Fruit fly (Drosophila melanogaster): ENCODE data around the gene BG642163.

Gene BG642163

DNA sequence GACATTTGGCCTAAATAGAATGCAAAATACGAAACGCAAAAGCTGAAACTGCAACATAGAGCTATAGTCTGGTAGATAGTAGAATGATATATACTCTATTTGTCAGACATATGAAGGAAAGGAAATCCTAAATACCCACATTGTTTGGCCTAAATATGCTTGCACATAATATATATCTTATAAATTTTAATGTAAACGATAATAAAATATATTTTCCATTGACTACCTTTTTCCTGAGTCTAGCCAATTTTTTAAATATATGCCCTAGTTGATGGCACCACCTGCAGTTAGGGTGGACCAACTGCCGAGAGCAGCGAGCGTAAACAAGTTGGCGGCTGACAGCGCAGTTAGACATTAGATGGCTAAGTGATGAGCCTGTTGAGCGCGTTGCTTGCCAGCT lies 44.4 kb upstream of the BG642163 start (continued):
- no peak for TF ChIP-seq Eip93F (GFP tag; optimal IDR thresholded peaks at IDR 0.05)
- TF ChIP-seq fd59A (GFP tag; optimal IDR thresholded peaks at IDR 0.05) = no peak
- TF ChIP-seq CG11902 (GFP tag; optimal IDR thresholded peaks at IDR 0.05) = no peak
- TF ChIP-seq Smox (GFP tag; optimal IDR thresholded peaks at IDR 0.05) = no peak

DNA sequence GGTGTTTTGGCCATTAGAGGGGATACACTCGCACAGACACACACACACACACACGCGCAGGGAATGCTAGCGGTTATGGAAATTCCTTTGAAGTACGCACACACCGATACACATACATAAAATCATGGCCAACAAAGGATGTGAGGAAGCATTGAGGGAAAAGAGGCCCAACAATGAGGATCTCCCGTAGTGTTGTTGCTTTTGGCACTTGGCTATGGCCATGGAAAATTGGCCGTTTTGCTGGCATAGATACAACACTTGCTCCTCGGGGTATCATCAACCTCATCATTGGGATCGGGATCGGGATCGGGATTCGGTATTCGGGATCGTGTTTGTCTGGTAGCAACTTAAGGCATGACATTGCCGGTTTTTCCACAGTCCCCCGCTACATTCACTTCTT lies 43.5 kb upstream of the BG642163 start:
- TF ChIP-seq CG34406 (GFP tag; optimal IDR thresholded peaks at IDR 0.05) (no peak), CG3032 (tag; optimal IDR thresholded peaks at IDR 0.05) (no peak), CG8319 (GFP tag; optimal IDR thresholded peaks at IDR 0.05) (no peak), CG3919 (GFP tag; optimal IDR thresholded peaks at IDR 0.05) (no peak), CG6276 (GFP tag; optimal IDR thresholded peaks at IDR 0.05) (no peak), Hr38 (GFP tag; optimal IDR thresholded peaks at IDR 0.05) (no peak), CG8632 (GFP tag; optimal IDR thresholded peaks at IDR 0.05) (no peak), dac (GFP tag; optimal IDR thresholded peaks at IDR 0.05) (no peak), Gug (GFP tag; IDR thresholded peaks at IDR 0.05) (no peak), esn (GFP tag; optimal IDR thresholded peaks at IDR 0.05) (no peak), Sox102F (GFP tag; optimal IDR thresholded peaks at IDR 0.05) (no peak), CG10631 (GFP tag; optimal IDR thresholded peaks at IDR 0.05) (no peak), Eip78C (GFP tag) (no peak), Hr4 (GFP tag; optimal IDR thresholded peaks at IDR 0.05) (no peak), CG6792 (GFP tag; optimal IDR thresholded peaks at IDR 0.05) (no peak), Eip75B (GFP tag; optimal IDR thresholded peaks at IDR 0.05) (no peak), fkh (GFP tag; optimal IDR thresholded peaks at IDR 0.05) (no peak), CG7368 (GFP tag; optimal IDR thresholded peaks at IDR 0.05) (no peak)

DNA sequence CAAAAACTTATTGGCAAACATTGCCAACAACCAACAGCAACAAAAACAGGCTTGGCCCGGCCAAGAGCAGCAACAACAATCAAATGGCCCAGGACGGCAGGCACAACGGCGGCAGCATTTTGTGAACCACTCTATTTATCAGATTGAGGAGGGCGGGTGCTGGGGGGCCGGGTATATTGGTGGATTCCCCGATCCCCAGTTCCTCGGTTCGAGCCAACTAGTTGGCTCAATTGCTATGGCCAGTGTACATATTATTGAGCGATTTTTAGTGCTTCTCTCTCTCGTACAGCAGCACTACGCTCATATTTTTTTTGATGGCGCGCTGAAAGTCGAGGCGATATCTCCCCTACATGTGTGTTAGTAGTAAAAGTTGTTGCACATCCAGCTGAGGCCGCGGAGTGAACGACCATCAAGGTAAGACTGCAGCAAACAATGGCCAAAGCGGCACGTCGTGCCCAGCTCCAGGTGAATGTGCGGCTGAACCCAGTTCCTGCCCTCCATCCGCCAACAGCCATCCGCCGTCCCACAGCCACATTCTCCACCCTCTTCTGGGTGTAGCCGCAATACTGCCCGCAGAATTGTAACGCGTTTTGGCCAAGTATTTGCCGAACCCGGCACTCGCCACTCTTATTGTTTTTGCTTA lies 41.2 kb upstream of the BG642163 start:
- TF ChIP-seq Lpt (GFP tag; optimal IDR thresholded peaks at IDR 0.05) (peak; percentile 36), ss (GFP tag; optimal IDR thresholded peaks at IDR 0.05) (peak in 1 of 2 experiments; percentile 18), svp (GFP tag) (peak; percentile 15), CG34406 (GFP tag; optimal IDR thresholded peaks at IDR 0.05) (no peak), Eip78C (GFP tag) (peak; percentile 50), CG6163 (GFP tag; IDR thresholded peaks at IDR 0.05) (0 out of 3 replicates have a peak, but pooled peaks have one; percentile 49)

DNA sequence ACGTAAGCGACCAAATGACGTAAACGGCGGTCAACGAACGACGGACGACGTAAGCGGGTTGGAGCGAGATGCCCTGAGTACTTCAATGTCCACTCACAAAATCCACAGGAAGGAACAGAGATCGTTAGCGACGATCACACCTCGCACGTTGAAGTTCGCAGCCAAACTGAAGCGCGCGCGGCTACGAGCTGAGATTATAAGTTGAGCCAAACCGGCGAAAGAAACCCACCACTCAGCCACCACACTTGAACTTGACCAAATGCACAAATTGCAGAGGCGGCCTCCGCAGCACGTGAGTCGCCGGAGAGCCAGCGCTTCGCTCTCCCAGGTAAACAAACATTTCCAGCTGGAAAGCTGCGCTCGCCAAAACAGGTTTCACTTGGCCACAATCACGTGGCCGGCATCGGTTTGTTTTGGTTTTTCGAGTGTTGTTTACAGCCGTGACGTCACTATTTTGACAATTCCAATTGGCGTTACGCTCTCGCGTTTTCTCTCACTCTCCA lies 26.9 kb upstream of the BG642163 start, which contains the start of gene dpy:
TSS of gene dpy (minus strand) at position 161 of the 503 bp plus-strand sequence.
- TF ChIP-seq CG9139 (GFP tag; optimal IDR thresholded peaks at IDR 0.05) = peak; percentile 2
- TF ChIP-seq pdm3 (GFP tag; optimal IDR thresholded peaks at IDR 0.05) = no peak
- TF ChIP-seq fd85E (GFP tag; optimal IDR thresholded peaks at IDR 0.05) = no peak
- no peak for TF ChIP-seq CG6854 (GFP tag; optimal IDR thresholded peaks at IDR 0.05)
- TF ChIP-seq CG6163 (GFP tag; IDR thresholded peaks at IDR 0.05) = 0 out of 3 replicates have a peak, but pooled peaks have one; percentile 30
- TF ChIP-seq vri (GFP tag; optimal IDR thresholded peaks at IDR 0.05) = peak; percentile 1
- TF ChIP-seq lz (GFP tag; optimal IDR thresholded peaks at IDR 0.05) = no peak
- TF ChIP-seq CG11294 (GFP tag; IDR thresholded peaks at IDR 0.05) = no peak
- TF ChIP-seq Hr38 (GFP tag; optimal IDR thresholded peaks at IDR 0.05) = no peak
- TF ChIP-seq CG16779 (tag; optimal IDR thresholded peaks at IDR 0.05) = no peak
- TF ChIP-seq dac (GFP tag; optimal IDR thresholded peaks at IDR 0.05) = no peak
- no peak for TF ChIP-seq CG6276 (GFP tag; optimal IDR thresholded peaks at IDR 0.05)
- no peak for TF ChIP-seq Met (GFP tag; optimal IDR thresholded peaks at IDR 0.05)
- 0 out of 3 replicates have a peak, but pooled peaks have one; percentile 34 for TF ChIP-seq eg (GFP tag; IDR thresholded peaks at IDR 0.05)
- TF ChIP-seq CG10669 (GFP tag; optimal IDR thresholded peaks at IDR 0.05) = no peak
- TF ChIP-seq CG11902 (GFP tag; optimal IDR thresholded peaks at IDR 0.05) = no peak
- no peak for TF ChIP-seq OdsH (GFP tag; optimal IDR thresholded peaks at IDR 0.05)
- TF ChIP-seq CG11762 (GFP tag; optimal IDR thresholded peaks at IDR 0.05; ENCODE audit: insufficient read depth) = no peak
- peak; percentile 80 for TF ChIP-seq fkh (GFP tag; optimal IDR thresholded peaks at IDR 0.05)
- peak; percentile 9 for TF ChIP-seq dsx (GFP tag; optimal IDR thresholded peaks at IDR 0.05; ENCODE audit: poor library complexity, severe bottlenecking)
- TF ChIP-seq salr (GFP tag; optimal IDR thresholded peaks at IDR 0.05) = no peak
- no peak for TF ChIP-seq Hr4 (GFP tag; optimal IDR thresholded peaks at IDR 0.05)
- no peak for TF ChIP-seq Sox102F (GFP tag; optimal IDR thresholded peaks at IDR 0.05)
- TF ChIP-seq ss (GFP tag; optimal IDR thresholded peaks at IDR 0.05) = peak in 1 of 2 experiments; percentile 15
- TF ChIP-seq CG15336 (GFP tag; IDR thresholded peaks at IDR 0.05) = no peak
- TF ChIP-seq CG8119 (GFP tag; IDR thresholded peaks at IDR 0.05) = no peak
- TF ChIP-seq Eip78C (GFP tag) = peak; percentile 58
- TF ChIP-seq Sox15 (GFP tag; optimal IDR thresholded peaks at IDR 0.05) = no peak
- no peak for TF ChIP-seq topi (GFP tag; optimal IDR thresholded peaks at IDR 0.05)
